Fruit fly (Drosophila melanogaster) whole organism, embryonic: ENCODE results near the gene Kmn1.

Experiments
- ATbp ChIP-seq: fragments of 200-800 bp; sonication (Bioruptor generic); optimal IDR thresholded peaks from 2 replicates; lab custom pipeline; 2017; ENCODE audit warnings: missing biosample characterization, mild to moderate bottlenecking, missing genetic modification characterization, missing genetic modification reagents
- Ada2b ChIP-seq: fragments of 200-800 bp; sonication (Bioruptor generic); IDR thresholded peaks from 2 replicates; pipeline ENCODE4 v1.3.6; 2022; ENCODE audit warnings: missing biosample characterization, missing genetic modification characterization
- Adf1 ChIP-seq: fragments of 200-800 bp; sonication (Bioruptor generic); IDR thresholded peaks from 2 replicates; pipeline ENCODE4 v1.3.6; 2022; ENCODE audit warnings: missing biosample characterization, missing genetic modification characterization
- Bdp1 ChIP-seq: fragments of 200-800 bp; sonication (Bioruptor generic); optimal IDR thresholded peaks from 3 replicates; lab custom pipeline; 2016; ENCODE audit warnings: missing biosample characterization, missing genetic modification characterization
- CG11695 ChIP-seq: fragments of 200-800 bp; sonication (Bioruptor generic); IDR thresholded peaks from 3 replicates; pipeline ENCODE4 v1.3.6; 2022; ENCODE audit warnings: missing biosample characterization, missing genetic modification characterization
- CG12299 ChIP-seq: fragments of 200-800 bp; sonication (Bioruptor generic); optimal IDR thresholded peaks from 2 replicates; lab custom pipeline; 2018; ENCODE audit warnings: missing biosample characterization, mild to moderate bottlenecking, missing genetic modification characterization
- CG12659 ChIP-seq: fragments of 200-800 bp; sonication (Bioruptor generic); optimal IDR thresholded peaks from 3 replicates; lab custom pipeline; 2017; ENCODE audit warnings: mild to moderate bottlenecking, missing biosample characterization, missing genetic modification reagents, missing genetic modification characterization
- CG12769 ChIP-seq: fragments of 200-800 bp; sonication (Bioruptor generic); optimal IDR thresholded peaks from 2 replicates; lab custom pipeline; 2019; ENCODE audit warnings: missing biosample characterization, mild to moderate bottlenecking, missing genetic modification characterization, moderate library complexity
- CG15011 ChIP-seq: fragments of 200-800 bp; sonication (Bioruptor generic); optimal IDR thresholded peaks from 3 replicates; lab custom pipeline; 2018; ENCODE audit warnings: missing biosample characterization, mild to moderate bottlenecking, missing genetic modification characterization
- CG15073 ChIP-seq: fragments of 200-800 bp; sonication (Bioruptor generic); optimal IDR thresholded peaks from 2 replicates; lab custom pipeline; 2016; ENCODE audit warnings: missing biosample characterization, missing genetic modification characterization
- CG1602 ChIP-seq: fragments of 200-800 bp; sonication (Bioruptor generic); optimal IDR thresholded peaks from 3 replicates; lab custom pipeline; 2016; ENCODE audit warnings: missing biosample characterization, missing genetic modification characterization
- CG17802 ChIP-seq: fragments of 200-800 bp; sonication (Bioruptor generic); optimal IDR thresholded peaks from 2 replicates; lab custom pipeline; 2018; ENCODE audit warnings: missing biosample characterization, mild to moderate bottlenecking, missing genetic modification characterization, moderate library complexity
- CG1832 ChIP-seq: fragments of 200-800 bp; sonication (Bioruptor generic); optimal IDR thresholded peaks from 2 replicates; lab custom pipeline; 2017; ENCODE audit warnings: missing biosample characterization, mild to moderate bottlenecking, missing genetic modification characterization, inconsistent platforms
- CG2875 ChIP-seq: fragments of 200-800 bp; sonication (Bioruptor generic); optimal IDR thresholded peaks from 2 replicates; lab custom pipeline; 2017; ENCODE audit warnings: missing biosample characterization, mild to moderate bottlenecking, missing genetic modification characterization, missing genetic modification reagents
- CG34376 ChIP-seq: fragments of 200-800 bp; sonication (Bioruptor generic); optimal IDR thresholded peaks from 2 replicates; lab custom pipeline; 2018; ENCODE audit warnings: missing biosample characterization, mild to moderate bottlenecking, missing genetic modification characterization
- CG4282 ChIP-seq: fragments of 200-800 bp; sonication (Bioruptor generic); optimal IDR thresholded peaks from 2 replicates; lab custom pipeline; 2016; ENCODE audit warnings: missing biosample characterization, missing genetic modification characterization
- CG4617 ChIP-seq: fragments of 200-800 bp; sonication (Bioruptor generic); optimal IDR thresholded peaks from 3 replicates; lab custom pipeline; 2016; ENCODE audit warnings: missing biosample characterization, missing genetic modification characterization, borderline replicate concordance
- CG6175 ChIP-seq: fragments of 200-800 bp; sonication (Bioruptor generic); IDR thresholded peaks from 3 replicates; pipeline ENCODE4 v1.3.6; 2022; ENCODE audit warnings: missing biosample characterization, missing genetic modification characterization
- CG7556 ChIP-seq: fragments of 200-800 bp; sonication (Bioruptor generic); optimal IDR thresholded peaks from 2 replicates; lab custom pipeline; 2017; ENCODE audit warnings: missing biosample characterization, mild to moderate bottlenecking, missing genetic modification characterization
- CG8089 ChIP-seq: fragments of 200-800 bp; sonication (Bioruptor generic); optimal IDR thresholded peaks from 3 replicates; lab custom pipeline; 2016; ENCODE audit warnings: missing biosample characterization, missing genetic modification characterization
- CG8359 ChIP-seq: fragments of 200-800 bp; sonication (Bioruptor generic); optimal IDR thresholded peaks from 2 replicates; lab custom pipeline; 2017; ENCODE audit warnings: missing biosample characterization, mild to moderate bottlenecking, missing genetic modification characterization, borderline replicate concordance
- CrebB ChIP-seq: fragments of 200-800 bp; sonication (Bioruptor generic); optimal IDR thresholded peaks from 3 replicates; lab custom pipeline; 2018; ENCODE audit warnings: missing biosample characterization, mild to moderate bottlenecking, missing genetic modification characterization
- Doc3 ChIP-seq: fragments of 200-800 bp; sonication (Bioruptor generic); IDR thresholded peaks from 3 replicates; pipeline ENCODE4 v1.3.6; 2022; ENCODE audit warnings: missing biosample characterization, missing genetic modification characterization; ENCODE audit not compliant: partially characterized antibody
- Hr51 ChIP-seq, 2 experiments: fragments of 200-800 bp; sonication (Bioruptor generic); optimal IDR thresholded peaks; 2 replicates in 1 of 2; 3 replicates in 1 of 2; lab custom pipeline; 2016 to 2018; ENCODE audit warnings: missing biosample characterization in 2 of 2, missing genetic modification characterization in 2 of 2, mild to moderate bottlenecking in 1 of 2, moderate library complexity in 1 of 2
- Hr78 ChIP-seq, 2 experiments: fragments of 200-800 bp in 1 of 2; fragments of >200 bp in 1 of 2; sonication (Bioruptor generic) in 1 of 2; optimal IDR thresholded peaks; 2 replicates each; lab custom pipeline; 2017 to 2019; ENCODE audit warnings: missing biosample characterization in 2 of 2, missing genetic modification characterization in 2 of 2, mild to moderate bottlenecking in 1 of 2, moderate library complexity in 1 of 2
- Med ChIP-seq: fragments of 200-800 bp; sonication (Bioruptor generic); peaks from one replicate; lab custom pipeline; 2016; ENCODE audit warnings: missing biosample characterization, missing genetic modification characterization, mild to moderate bottlenecking, inconsistent platforms, moderate library complexity
- NK7.1 ChIP-seq: fragments of 200-800 bp; sonication (Bioruptor generic); optimal IDR thresholded peaks from 3 replicates; lab custom pipeline; 2016; ENCODE audit warnings: missing biosample characterization, missing genetic modification characterization
- Nf-YB ChIP-seq: fragments of 200-800 bp; sonication (Bioruptor generic); optimal IDR thresholded peaks from 3 replicates; lab custom pipeline; 2019; ENCODE audit warnings: missing biosample characterization, mild to moderate bottlenecking, missing genetic modification characterization, moderate library complexity
- NfI ChIP-seq: fragments of 200-800 bp; sonication (Bioruptor generic); optimal IDR thresholded peaks from 3 replicates; lab custom pipeline; 2018; ENCODE audit warnings: missing biosample characterization, mild to moderate bottlenecking, missing genetic modification characterization, moderate library complexity
- Oli ChIP-seq: fragments of 200-800 bp; sonication (Bioruptor generic); optimal IDR thresholded peaks from 2 replicates; lab custom pipeline; 2018; ENCODE audit warnings: missing biosample characterization, mild to moderate bottlenecking, missing genetic modification characterization, moderate library complexity
- Optix ChIP-seq: fragments of 200-800 bp; sonication (Bioruptor generic); IDR thresholded peaks from 3 replicates; pipeline ENCODE4 v1.3.6; 2022; ENCODE audit warnings: missing biosample characterization, missing genetic modification characterization
- PHDP ChIP-seq: fragments of 200-800 bp; sonication (Bioruptor generic); optimal IDR thresholded peaks from 3 replicates; lab custom pipeline; 2018; ENCODE audit warnings: missing biosample characterization, mild to moderate bottlenecking, missing genetic modification characterization, moderate library complexity
- Pdp1 ChIP-seq, 2 experiments: fragments of 200-800 bp; sonication (Bioruptor generic); optimal IDR thresholded peaks; 3 replicates each; lab custom pipeline; 2016; ENCODE audit warnings: missing biosample characterization in 2 of 2, missing genetic modification characterization in 2 of 2, mild to moderate bottlenecking in 1 of 2, moderate library complexity in 1 of 2
- Sry-β ChIP-seq: fragments of 200-800 bp; sonication (Bioruptor generic); optimal IDR thresholded peaks from 2 replicates; lab custom pipeline; 2018; ENCODE audit warnings: missing biosample characterization, mild to moderate bottlenecking, missing genetic modification characterization, moderate library complexity
- Sry-δ ChIP-seq: fragments of 200-800 bp; sonication (Bioruptor generic); optimal IDR thresholded peaks from 2 replicates; lab custom pipeline; 2016; ENCODE audit warnings: missing biosample characterization, missing genetic modification characterization
- cato ChIP-seq: fragments of 200-800 bp; sonication (Bioruptor generic); optimal IDR thresholded peaks from 2 replicates; lab custom pipeline; 2016; ENCODE audit warnings: missing biosample characterization, missing genetic modification characterization, borderline replicate concordance
- chm ChIP-seq: fragments of 200-800 bp; sonication (Bioruptor generic); IDR thresholded peaks from 2 replicates; pipeline ENCODE4 v1.3.6; 2022; ENCODE audit warnings: missing biosample characterization, missing genetic modification characterization
- dati ChIP-seq: fragments of 200-800 bp; sonication (Bioruptor generic); IDR thresholded peaks from 2 replicates; pipeline ENCODE4 v1.3.6; 2022; ENCODE audit warnings: missing biosample characterization, missing genetic modification characterization
- dysf ChIP-seq: fragments of 200-800 bp; sonication (Bioruptor generic); IDR thresholded peaks from 3 replicates; pipeline ENCODE4 v1.3.6; 2022; ENCODE audit warnings: missing biosample characterization, missing genetic modification characterization
- fd96Cb ChIP-seq: fragments of 200-800 bp; sonication (Bioruptor generic); optimal IDR thresholded peaks from 2 replicates; lab custom pipeline; 2018; ENCODE audit warnings: missing biosample characterization, mild to moderate bottlenecking, missing genetic modification characterization, moderate library complexity
- gro ChIP-seq: fragments of 200-800 bp; sonication (Bioruptor generic); optimal IDR thresholded peaks from 2 replicates; lab custom pipeline; 2016; ENCODE audit warnings: missing biosample characterization, missing genetic modification characterization
- gsb-n ChIP-seq: fragments of 200-800 bp; sonication (Bioruptor generic); optimal IDR thresholded peaks from 3 replicates; lab custom pipeline; 2018; ENCODE audit warnings: missing biosample characterization, mild to moderate bottlenecking, missing genetic modification characterization
- lov ChIP-seq, 2 experiments: fragments of 200-800 bp in 1 of 2; fragments of >200 bp in 1 of 2; sonication (Bioruptor generic) in 1 of 2; IDR thresholded peaks in 1 of 2; optimal IDR thresholded peaks in 1 of 2; 2 replicates in 1 of 2; 3 replicates in 1 of 2; pipeline versions ENCODE4 v1.3.6 to Lab custom; 2017 to 2022; ENCODE audit warnings: missing biosample characterization in 1 of 2, missing genetic modification characterization in 1 of 2
- row ChIP-seq: fragments of 200-800 bp; sonication (Bioruptor generic); IDR thresholded peaks from 3 replicates; pipeline ENCODE4 v1.3.6; 2022; ENCODE audit warnings: missing biosample characterization, missing genetic modification characterization
- sd ChIP-seq: fragments of 200-800 bp; sonication (Bioruptor generic); optimal IDR thresholded peaks from 3 replicates; lab custom pipeline; 2018; ENCODE audit warnings: missing biosample characterization, mild to moderate bottlenecking, missing genetic modification characterization, moderate library complexity
- sens ChIP-seq: fragments of 200-800 bp; sonication (Bioruptor generic); peaks from one replicate; lab custom pipeline; 2016; ENCODE audit warnings: missing biosample characterization, missing genetic modification characterization
- slou ChIP-seq: fragments of 200-800 bp; sonication (Bioruptor generic); optimal IDR thresholded peaks from 3 replicates; lab custom pipeline; 2016; ENCODE audit warnings: missing biosample characterization, missing genetic modification characterization
- so ChIP-seq: fragments of 200-800 bp; sonication (Bioruptor generic); IDR thresholded peaks from 3 replicates; pipeline ENCODE4 v1.3.6; 2022; ENCODE audit warnings: missing biosample characterization, missing genetic modification characterization

The Kmn1 gene

DNA sequence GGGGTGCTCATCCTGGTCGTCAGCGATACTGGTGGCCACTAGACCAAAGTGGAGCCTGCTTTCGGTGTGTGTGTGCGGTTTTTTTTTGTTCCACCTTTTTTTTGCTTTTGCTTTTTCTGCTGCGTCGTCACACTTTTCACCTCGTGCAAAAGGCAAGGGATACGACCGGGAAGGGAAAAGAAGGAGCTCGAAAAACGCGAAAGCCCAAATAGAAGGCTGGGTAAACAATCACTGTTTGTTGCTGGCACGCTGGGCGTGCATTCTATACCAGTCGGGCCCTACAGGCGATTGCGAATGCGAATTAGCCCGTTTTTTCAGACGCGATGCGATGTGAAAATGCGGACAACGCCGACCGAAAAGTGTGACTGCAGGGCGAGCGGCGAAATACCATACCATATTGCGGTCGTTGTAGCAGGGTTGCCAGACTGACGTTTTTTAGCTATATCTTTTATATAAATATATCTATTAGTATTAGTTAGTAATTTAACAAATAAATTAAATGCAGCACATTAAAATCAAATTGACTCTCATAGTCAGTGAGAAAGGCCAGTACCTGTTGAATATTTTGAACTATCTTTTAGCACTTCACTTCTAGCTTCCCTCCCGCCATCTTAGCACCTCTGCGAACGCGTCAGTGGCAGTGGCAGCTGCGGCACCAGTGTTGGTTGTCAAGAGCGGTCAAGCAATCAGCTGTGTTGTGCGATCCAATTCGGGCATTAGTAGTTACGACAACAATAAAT is 2.1 kb downstream of the Kmn1 start, which contains the start of the genes Polr2A and CG11699 (continued):
- no peak for TF ChIP-seq Optix (GFP tag; lab: Robert Waterston, UW)
- TF ChIP-seq ATbp: no peak
- TF ChIP-seq gsb-n: peak; percentile 54
- no peak for TF ChIP-seq CG8089 (GFP tag; lab: Kevin White, UChicago)
- no peak; the same call in none of the 2 replicates for TF ChIP-seq Adf1 (GFP tag; lab: Robert Waterston, UW)
- peak; percentile 69 for TF ChIP-seq CG12659 (GFP tag; lab: Kevin White, UChicago)
- no peak for TF ChIP-seq CG1832
- TF ChIP-seq cato (GFP tag; lab: Kevin White, UChicago): no peak
- no peak for TF ChIP-seq dati (GFP tag; lab: Robert Waterston, UW)
- no peak for TF ChIP-seq CG12769 (tag; lab: Kevin White, UChicago)
- no peak for TF ChIP-seq lov (optimal IDR thresholded peaks at IDR 0.05; lab: Kevin White, UChicago)
- TF ChIP-seq lov (GFP tag; IDR thresholded peaks at IDR 0.05; lab: Robert Waterston, UW): no peak
- TF ChIP-seq Doc3 (GFP tag; lab: Robert Waterston, UW): no peak
- no peak for TF ChIP-seq so (GFP tag; lab: Robert Waterston, UW)
- no peak for TF ChIP-seq CG4282
- no peak for TF ChIP-seq slou (GFP tag; lab: Kevin White, UChicago)
- no peak for TF ChIP-seq Ada2b (GFP tag; lab: Robert Waterston, UW)
- no peak for TF ChIP-seq CrebB (tag; lab: Kevin White, UChicago)
- TF ChIP-seq sens (GFP tag; lab: Kevin White, UChicago): peak; percentile 47
- TF ChIP-seq NK7.1 (GFP tag; lab: Kevin White, UChicago): no peak
- no peak for TF ChIP-seq chm (GFP tag; lab: Robert Waterston, UW)
- TF ChIP-seq CG34376 (GFP tag; lab: Kevin White, UChicago): no peak
- TF ChIP-seq NfI (GFP tag; lab: Kevin White, UChicago): peak; percentile 32
- peak; percentile 5 for TF ChIP-seq Nf-YB (GFP tag; lab: Kevin White, UChicago)
- no peak for TF ChIP-seq Hr78 (GFP tag; optimal IDR thresholded peaks at IDR 0.05; lab: Kevin White, UChicago)
- no peak for TF ChIP-seq CG2875 (GFP tag; lab: Kevin White, UChicago)
- TF ChIP-seq CG17802 (tag; lab: Kevin White, UChicago): no peak
- TF ChIP-seq Med (GFP tag; lab: Kevin White, UChicago): peak; percentile 42
- peak; percentile 41 for TF ChIP-seq Oli (tag; lab: Kevin White, UChicago)
- no peak for TF ChIP-seq Bdp1
- TF ChIP-seq CG6175 (GFP tag; lab: Robert Waterston, UW): no peak
- peak; percentile 42 for TF ChIP-seq CG4617 (GFP tag; lab: Kevin White, UChicago)
- peak; percentile 2 for TF ChIP-seq Sry-δ (GFP tag; lab: Kevin White, UChicago)
- TF ChIP-seq CG1602 (GFP tag; lab: Kevin White, UChicago): peak; percentile 23
- TF ChIP-seq CG12299: peak; percentile 29
- peak; percentile 5 for TF ChIP-seq CG8359 (GFP tag; lab: Kevin White, UChicago)
- peak; percentile 39 for TF ChIP-seq CG7556 (GFP tag; lab: Kevin White, UChicago)
- no peak for TF ChIP-seq CG15011
- peak in 1 of 2 experiments; percentile 44 for TF ChIP-seq Pdp1 (GFP tag; optimal IDR thresholded peaks at IDR 0.05; lab: Kevin White, UChicago)
- TF ChIP-seq CG11695 (GFP tag; lab: Robert Waterston, UW): no peak
- no peak for TF ChIP-seq fd96Cb (tag; lab: Kevin White, UChicago)
- TF ChIP-seq CG15073: no peak
- TF ChIP-seq gro (GFP tag; lab: Kevin White, UChicago): no peak
- no peak for TF ChIP-seq Hr51 (GFP tag; optimal IDR thresholded peaks at IDR 0.05; lab: Kevin White, UChicago)
- TF ChIP-seq dysf (GFP tag; lab: Robert Waterston, UW): peak; percentile 35; the same call in 1 of the 3 replicates
- peak; percentile 95 for TF ChIP-seq Sry-β (GFP tag; lab: Kevin White, UChicago)
- peak; percentile 87 for TF ChIP-seq row (GFP tag; lab: Robert Waterston, UW)
- TF ChIP-seq sd: no peak
- TF ChIP-seq PHDP: no peak
